Fruit fly (Drosophila melanogaster) whole organism, embryonic: ENCODE measurements around the gene Hexim.
A peak's percentile ranks its signal among the peaks of the same experiment; 100 is the strongest.

Experiments used
- Blimp-1 ChIP-seq: fragments of 200-800 bp; sonication (Bioruptor generic); optimal IDR thresholded peaks from 3 replicates; lab custom pipeline; 2018; ENCODE audit warnings: missing biosample characterization, missing genetic modification characterization, mild to moderate bottlenecking, moderate library complexity, missing genetic modification reagents
- CG10959 ChIP-seq: fragments of 200-800 bp; sonication (Bioruptor generic); IDR thresholded peaks from 2 replicates; pipeline ENCODE4 v1.3.6; 2022; ENCODE audit warnings: missing biosample characterization, missing genetic modification characterization
- CG14860 ChIP-seq: fragments of 200-800 bp; sonication (Bioruptor generic); IDR thresholded peaks from 3 replicates; pipeline ENCODE4 v1.3.6; 2022; ENCODE audit warnings: missing biosample characterization, missing genetic modification characterization; ENCODE audit not compliant: partially characterized antibody
- CG1603 ChIP-seq: fragments of 200-800 bp; sonication (Bioruptor generic); optimal IDR thresholded peaks from 2 replicates; lab custom pipeline; 2019; ENCODE audit warnings: missing biosample characterization, mild to moderate bottlenecking, missing genetic modification characterization, moderate library complexity
- CG17912 ChIP-seq: fragments of 200-800 bp; sonication (Bioruptor generic); optimal IDR thresholded peaks from 2 replicates; lab custom pipeline; 2018; ENCODE audit warnings: missing biosample characterization, mild to moderate bottlenecking, missing genetic modification characterization
- CG30431 ChIP-seq: fragments of 200-800 bp; sonication (Bioruptor generic); optimal IDR thresholded peaks from 2 replicates; lab custom pipeline; 2017; ENCODE audit warnings: missing biosample characterization, missing genetic modification characterization
- CG3995 ChIP-seq: fragments of 200-800 bp; sonication (Bioruptor generic); optimal IDR thresholded peaks from 3 replicates; lab custom pipeline; 2016; ENCODE audit warnings: missing biosample characterization, missing genetic modification characterization
- CG43689 ChIP-seq: fragments of 200-800 bp; sonication (Bioruptor generic); IDR thresholded peaks from 2 replicates; pipeline ENCODE4 v1.3.6; 2022; ENCODE audit warnings: missing biosample characterization, missing genetic modification characterization
- CG6254 ChIP-seq: fragments of 200-800 bp; sonication (Bioruptor generic); optimal IDR thresholded peaks from 3 replicates; lab custom pipeline; 2017; ENCODE audit warnings: mild to moderate bottlenecking, missing biosample characterization, missing genetic modification reagents, missing genetic modification characterization
- CG6654 ChIP-seq: fragments of 200-800 bp; sonication (Bioruptor generic); optimal IDR thresholded peaks from 2 replicates; lab custom pipeline; 2017; ENCODE audit warnings: missing biosample characterization, mild to moderate bottlenecking, missing genetic modification characterization
- CG6791 ChIP-seq: fragments of 200-800 bp; sonication (Bioruptor generic); IDR thresholded peaks from 3 replicates; pipeline ENCODE4 v1.3.6; 2022; ENCODE audit warnings: missing biosample characterization, missing genetic modification characterization; ENCODE audit not compliant: partially characterized antibody
- CG6854 ChIP-seq: fragments of 200-800 bp; sonication (Bioruptor generic); optimal IDR thresholded peaks from 3 replicates; lab custom pipeline; 2017; ENCODE audit warnings: missing biosample characterization, mild to moderate bottlenecking, missing genetic modification characterization
- CG7556 ChIP-seq: fragments of 200-800 bp; sonication (Bioruptor generic); optimal IDR thresholded peaks from 2 replicates; lab custom pipeline; 2017; ENCODE audit warnings: missing biosample characterization, mild to moderate bottlenecking, missing genetic modification characterization
- CG7745 ChIP-seq: fragments of 200-800 bp; sonication (Bioruptor generic); optimal IDR thresholded peaks from 2 replicates; lab custom pipeline; 2018; ENCODE audit warnings: missing biosample characterization, mild to moderate bottlenecking, missing genetic modification characterization, moderate library complexity
- CG7839 ChIP-seq: fragments of 200-800 bp; sonication (Bioruptor generic); optimal IDR thresholded peaks from 3 replicates; lab custom pipeline; 2018; ENCODE audit warnings: missing biosample characterization, mild to moderate bottlenecking, missing genetic modification characterization, moderate library complexity
- CkIIα-i1 ChIP-seq: fragments of 200-800 bp; sonication (Bioruptor generic); IDR thresholded peaks from 2 replicates; pipeline ENCODE4 v1.3.6; 2022; ENCODE audit warnings: missing biosample characterization, missing genetic modification characterization
- D19B ChIP-seq: fragments of 200-800 bp; sonication (Bioruptor generic); optimal IDR thresholded peaks from 2 replicates; lab custom pipeline; 2017; ENCODE audit warnings: missing biosample characterization, mild to moderate bottlenecking, missing genetic modification characterization
- Dip3 ChIP-seq: fragments of 200-800 bp; sonication (Bioruptor generic); optimal IDR thresholded peaks from 3 replicates; lab custom pipeline; 2016; ENCODE audit warnings: missing biosample characterization, missing genetic modification characterization
- ERR ChIP-seq: fragments of 200-800 bp; sonication (Bioruptor generic); optimal IDR thresholded peaks from 2 replicates; lab custom pipeline; 2016; ENCODE audit warnings: missing biosample characterization, missing genetic modification characterization
- Elba2 ChIP-seq: fragments of 200-800 bp; sonication (Bioruptor generic); optimal IDR thresholded peaks from 3 replicates; lab custom pipeline; 2016; ENCODE audit warnings: missing biosample characterization, missing genetic modification characterization
- Ets65A ChIP-seq: fragments of 200-800 bp; sonication (Bioruptor generic); peaks from one replicate; lab custom pipeline; 2016; ENCODE audit warnings: missing biosample characterization, missing genetic modification characterization
- H15 ChIP-seq: fragments of 200-800 bp; sonication (Bioruptor generic); IDR thresholded peaks from 3 replicates; pipeline ENCODE4 v1.3.6; 2022; ENCODE audit warnings: missing biosample characterization, missing genetic modification characterization
- Hand ChIP-seq: fragments of 200-800 bp; sonication (Bioruptor generic); optimal IDR thresholded peaks from 2 replicates; lab custom pipeline; 2017; ENCODE audit warnings: mild to moderate bottlenecking, missing biosample characterization, missing genetic modification reagents, missing genetic modification characterization
- Hmr ChIP-seq: fragments of 200-800 bp; sonication (Bioruptor generic); optimal IDR thresholded peaks from 3 replicates; lab custom pipeline; 2017; ENCODE audit warnings: mild to moderate bottlenecking, missing biosample characterization, missing genetic modification reagents, missing genetic modification characterization
- Hr3 ChIP-seq: fragments of 200-800 bp; sonication (Bioruptor generic); optimal IDR thresholded peaks from 3 replicates; lab custom pipeline; 2016; ENCODE audit warnings: missing biosample characterization, missing genetic modification characterization
- Hr78 ChIP-seq, 2 experiments: fragments of 200-800 bp in 1 of 2; fragments of >200 bp in 1 of 2; sonication (Bioruptor generic) in 1 of 2; optimal IDR thresholded peaks; 2 replicates each; lab custom pipeline; 2017 to 2019; ENCODE audit warnings: missing biosample characterization in 2 of 2, missing genetic modification characterization in 2 of 2, mild to moderate bottlenecking in 1 of 2, moderate library complexity in 1 of 2
- Jarid2 ChIP-seq: fragments of 200-800 bp; sonication (Bioruptor generic); optimal IDR thresholded peaks from 3 replicates; lab custom pipeline; 2017; ENCODE audit warnings: mild to moderate bottlenecking, missing biosample characterization, missing genetic modification reagents, missing genetic modification characterization
- Nf-YC ChIP-seq: fragments of 200-800 bp; optimal IDR thresholded peaks from 3 replicates; lab custom pipeline; 2019; ENCODE audit warnings: missing biosample characterization, mild to moderate bottlenecking, missing genetic modification characterization, moderate library complexity
- Pdp1 ChIP-seq, 2 experiments: fragments of 200-800 bp; sonication (Bioruptor generic); optimal IDR thresholded peaks; 3 replicates each; lab custom pipeline; 2016; ENCODE audit warnings: missing biosample characterization in 2 of 2, missing genetic modification characterization in 2 of 2, mild to moderate bottlenecking in 1 of 2, moderate library complexity in 1 of 2
- Ptx1 ChIP-seq: fragments of 200-800 bp; sonication (Bioruptor generic); IDR thresholded peaks from 2 replicates; pipeline ENCODE4 v1.3.6; 2022; ENCODE audit warnings: missing biosample characterization, missing genetic modification characterization
- Scr ChIP-seq: fragments of 200-800 bp; sonication (Bioruptor generic); IDR thresholded peaks from 2 replicates; pipeline ENCODE4 v1.3.6; 2022; ENCODE audit warnings: missing biosample characterization, missing genetic modification characterization; ENCODE audit not compliant: partially characterized antibody
- Sox100B ChIP-seq: fragments of 200-800 bp; sonication (Bioruptor generic); optimal IDR thresholded peaks from 3 replicates; lab custom pipeline; 2018; ENCODE audit warnings: missing biosample characterization, mild to moderate bottlenecking, missing genetic modification characterization
- YL-1 ChIP-seq: fragments of 200-800 bp; sonication (Bioruptor generic); optimal IDR thresholded peaks from 3 replicates; lab custom pipeline; 2017; ENCODE audit warnings: missing biosample characterization, mild to moderate bottlenecking, missing genetic modification characterization
- ato ChIP-seq: fragments of 200-800 bp; sonication (Bioruptor generic); IDR thresholded peaks from 2 replicates; pipeline ENCODE4 v1.3.6; 2022; ENCODE audit warnings: missing biosample characterization, missing genetic modification characterization; ENCODE audit not compliant: partially characterized antibody
- cg ChIP-seq: fragments of 200-800 bp; sonication (Bioruptor generic); optimal IDR thresholded peaks from 3 replicates; lab custom pipeline; 2019; ENCODE audit warnings: missing biosample characterization, mild to moderate bottlenecking, missing genetic modification characterization, moderate library complexity
- grn ChIP-seq: fragments of 200-800 bp; sonication (Bioruptor generic); optimal IDR thresholded peaks from 3 replicates; lab custom pipeline; 2017; ENCODE audit warnings: missing biosample characterization, missing genetic modification characterization
- ham ChIP-seq: fragments of 200-800 bp; sonication (Bioruptor generic); IDR thresholded peaks from 2 replicates; pipeline ENCODE4 v1.3.6; 2022; ENCODE audit warnings: missing biosample characterization, missing genetic modification characterization
- lab ChIP-seq: fragments of 200-800 bp; sonication (Bioruptor generic); optimal IDR thresholded peaks from 3 replicates; lab custom pipeline; 2017; ENCODE audit warnings: missing biosample characterization, missing genetic modification characterization, mild to moderate bottlenecking, moderate library complexity, missing genetic modification reagents
- lmd ChIP-seq: fragments of 200-800 bp; sonication (Bioruptor generic); IDR thresholded peaks from 2 replicates; pipeline ENCODE4 v1.3.6; 2022; ENCODE audit warnings: missing biosample characterization, missing genetic modification characterization
- mirr ChIP-seq: fragments of 200-800 bp; sonication (Bioruptor generic); optimal IDR thresholded peaks from 3 replicates; lab custom pipeline; 2018; ENCODE audit warnings: missing biosample characterization, mild to moderate bottlenecking, missing genetic modification characterization
- pfk ChIP-seq: fragments of 200-800 bp; sonication (Bioruptor generic); optimal IDR thresholded peaks from 2 replicates; lab custom pipeline; 2018; ENCODE audit warnings: missing biosample characterization, mild to moderate bottlenecking, missing genetic modification characterization, moderate library complexity
- pzg ChIP-seq: fragments of 200-800 bp; sonication (Bioruptor generic); optimal IDR thresholded peaks from 3 replicates; lab custom pipeline; 2018; ENCODE audit warnings: missing biosample characterization, mild to moderate bottlenecking, missing genetic modification characterization, moderate library complexity
- rib ChIP-seq: fragments of 200-800 bp; sonication (Bioruptor generic); IDR thresholded peaks from 2 replicates; pipeline ENCODE4 v1.3.6; 2022; ENCODE audit warnings: missing biosample characterization, missing genetic modification characterization
- sna ChIP-seq: fragments of 200-800 bp; sonication (Bioruptor generic); IDR thresholded peaks from 2 replicates; pipeline ENCODE4 v1.3.6; 2022; ENCODE audit warnings: missing biosample characterization, missing genetic modification characterization; ENCODE audit not compliant: partially characterized antibody
- tna ChIP-seq: fragments of 200-800 bp; sonication (Bioruptor generic); IDR thresholded peaks from 2 replicates; pipeline ENCODE4 v1.3.6; 2022; ENCODE audit warnings: missing biosample characterization, missing genetic modification characterization; ENCODE audit not compliant: partially characterized antibody
- vfl ChIP-seq: fragments of 200-800 bp; sonication (Bioruptor generic); optimal IDR thresholded peaks from 2 replicates; lab custom pipeline; 2016; ENCODE audit warnings: missing biosample characterization, missing genetic modification characterization
- wor ChIP-seq: fragments of 200-800 bp; sonication (Bioruptor generic); IDR thresholded peaks from 2 replicates; pipeline ENCODE4 v1.3.6; 2022; ENCODE audit warnings: missing biosample characterization, missing genetic modification characterization
- zen ChIP-seq: fragments of 200-800 bp; sonication (Bioruptor generic); optimal IDR thresholded peaks from 3 replicates; lab custom pipeline; 2018; ENCODE audit warnings: missing biosample characterization, mild to moderate bottlenecking, missing genetic modification characterization, moderate library complexity

Hexim gene

DNA sequence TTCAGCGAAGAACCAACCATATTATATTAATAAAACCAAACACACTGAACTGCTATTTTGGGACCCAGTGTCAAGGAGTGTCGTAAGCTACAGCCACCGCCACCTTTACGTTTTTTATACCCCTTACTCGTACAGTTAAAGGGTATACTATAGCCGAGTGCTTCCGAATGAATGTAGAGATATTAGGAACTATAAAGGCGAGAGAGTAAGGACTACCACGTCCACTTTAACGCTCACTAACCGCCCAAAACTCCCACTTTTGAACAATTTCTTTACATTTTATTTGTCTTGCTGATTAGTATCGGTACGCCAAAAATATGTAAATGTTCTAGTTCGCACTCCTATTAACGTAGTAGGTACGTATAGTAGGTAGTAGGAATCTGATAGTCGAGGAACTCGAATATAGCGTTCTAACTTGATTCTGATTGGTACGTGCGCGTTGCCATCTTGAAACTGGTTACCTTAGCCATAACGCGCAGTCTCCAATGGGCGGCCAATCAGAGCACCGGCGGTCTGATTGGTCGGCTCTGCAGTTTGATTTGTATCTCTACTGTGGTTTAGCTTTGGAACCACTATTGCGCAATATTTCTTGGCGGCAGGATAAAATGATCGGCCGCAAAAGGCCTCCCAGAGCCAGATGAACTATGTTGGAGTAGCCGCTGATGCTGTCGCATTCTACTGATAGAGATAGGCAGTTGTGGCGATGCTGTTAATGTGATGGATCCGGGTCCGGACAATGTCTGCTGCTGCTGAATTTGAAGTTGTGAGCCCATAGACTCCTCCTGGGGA lies 3.1 kb upstream of the Hexim start (continued):
- TF ChIP-seq Dip3 (GFP tag; lab: Kevin White, UChicago) (no peak), zen (tag; lab: Kevin White, UChicago) (peak; percentile 9), Hr3 (no peak), tna (GFP tag; lab: Robert Waterston, UW) (0 out of 2 replicates have a peak, but pooled peaks have one; percentile 22), Scr (GFP tag; lab: Robert Waterston, UW) (peak; percentile 7; the same call in 1 of the 2 replicates), cg (GFP tag; lab: Kevin White, UChicago) (no peak), Blimp-1 (no peak), CG17912 (GFP tag; lab: Kevin White, UChicago) (no peak), Elba2 (GFP tag; lab: Kevin White, UChicago) (peak; percentile 98), CG7839 (tag; lab: Kevin White, UChicago) (peak; percentile 24), CG7745 (tag; lab: Kevin White, UChicago) (no peak), CG6654 (GFP tag; lab: Kevin White, UChicago) (no peak), Pdp1 (GFP tag; optimal IDR thresholded peaks at IDR 0.05; lab: Kevin White, UChicago) (peak in 1 of 2 experiments; percentile 70), Ets65A (GFP tag; lab: Kevin White, UChicago) (no peak), Nf-YC (peak; percentile 100), pfk (GFP tag; lab: Kevin White, UChicago) (no peak), CG14860 (GFP tag; lab: Robert Waterston, UW) (peak; percentile 43; the same call in 1 of the 3 replicates), CG43689 (no peak), sna (GFP tag; lab: Robert Waterston, UW) (no peak), ato (no peak), Hmr (GFP tag; lab: Kevin White, UChicago) (peak; percentile 2), grn (GFP tag; lab: Kevin White, UChicago) (peak; percentile 55), H15 (no peak), pzg (GFP tag; lab: Kevin White, UChicago) (no peak), lmd (no peak), Hr78 (GFP tag; optimal IDR thresholded peaks at IDR 0.05; lab: Kevin White, UChicago) (no peak), CG6254 (GFP tag; lab: Kevin White, UChicago) (no peak), D19B (GFP tag; lab: Kevin White, UChicago) (peak; percentile 90), CkIIα-i1 (GFP tag; lab: Robert Waterston, UW) (no peak), CG10959 (GFP tag; lab: Robert Waterston, UW) (no peak), CG6854 (GFP tag; lab: Kevin White, UChicago) (no peak), Ptx1 (GFP tag; lab: Robert Waterston, UW) (no peak), rib (GFP tag; lab: Robert Waterston, UW) (no peak), Sox100B (GFP tag; lab: Kevin White, UChicago) (no peak), CG6791 (no peak), ham (no peak), wor (GFP tag; lab: Robert Waterston, UW) (no peak), CG7556 (GFP tag; lab: Kevin White, UChicago) (no peak), ERR (GFP tag; lab: Kevin White, UChicago) (no peak), mirr (GFP tag; lab: Kevin White, UChicago) (no peak), CG30431 (GFP tag; lab: Kevin White, UChicago) (no peak), Jarid2 (GFP tag; lab: Kevin White, UChicago) (no peak), Hand (GFP tag; lab: Kevin White, UChicago) (no peak), vfl (GFP tag; lab: Kevin White, UChicago) (no peak), YL-1 (GFP tag; lab: Kevin White, UChicago) (no peak), CG3995 (peak; percentile 89), CG1603 (tag; lab: Kevin White, UChicago) (no peak), lab (GFP tag; lab: Kevin White, UChicago) (no peak)
